Worm (Caenorhabditis elegans) whole organism, mixed stage, embryonic: ENCODE results near the gene fbxa-221.
"Not testable (repeated sequence)": the region's sequence is repeated elsewhere in the genome, so short reads cannot be mapped to it uniquely, and the experiment has no call there.

Source experiments
- elt-3 ChIP-seq: fragments of 150-350 bp; optimal IDR thresholded peaks from 2 replicates; lab custom pipeline; 2014; ENCODE audit warnings: missing biosample characterization, missing genetic modification characterization
- mls-2 ChIP-seq: sonication (generic microtip); optimal IDR thresholded peaks from 2 replicates; lab custom pipeline; 2016; ENCODE audit warnings: mild to moderate bottlenecking, missing genetic modification characterization, moderate library complexity, missing compliant biosample characterization
- unc-62 ChIP-seq: fragments of 150-350 bp; optimal IDR thresholded peaks from 2 replicates; lab custom pipeline; 2014; ENCODE audit warnings: missing biosample characterization, missing genetic modification reagents, missing genetic modification characterization

DNA sequence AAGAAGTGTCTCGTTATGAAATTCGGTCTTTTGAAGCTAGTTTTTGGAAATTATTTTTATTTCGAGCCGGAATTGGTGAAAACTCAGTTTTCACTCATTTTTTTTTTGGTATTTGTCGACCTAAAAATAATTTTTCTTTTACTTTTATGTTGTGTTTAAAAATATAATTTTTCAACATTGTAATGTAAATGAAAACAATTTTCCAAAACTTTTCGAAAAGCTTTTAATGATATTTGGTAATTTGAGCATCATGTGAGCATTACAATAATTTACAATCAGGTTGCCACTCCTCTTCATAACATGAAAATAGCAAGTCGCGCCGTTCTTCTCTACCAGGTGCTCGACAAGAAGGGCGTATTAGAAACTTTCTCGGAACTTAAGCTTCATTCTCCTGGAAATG lies at the start of gene fbxa-221:
- not testable (repeated sequence) for TF ChIP-seq elt-3; mls-2 (tag; lab: Kevin White, UChicago); unc-62 (GFP tag; lab: Kevin White, UChicago)
